Worm (Caenorhabditis elegans) whole organism, L3 larva: ENCODE measurements around the gene srh-45.

Experiments
- ceh-82 ChIP-seq: fragments of 150-350 bp; optimal IDR thresholded peaks from 2 replicates; lab custom pipeline; 2014; ENCODE audit warnings: missing biosample characterization, missing genetic modification characterization
- eor-1 ChIP-seq, 2 experiments: fragments of 150-350 bp; optimal IDR thresholded peaks; 2 replicates each; lab custom pipeline; 2014 to 2018; ENCODE audit warnings: missing biosample characterization in 2 of 2, missing genetic modification characterization in 2 of 2
- fos-1 ChIP-seq: fragments of 150-350 bp; optimal IDR thresholded peaks from 2 replicates; lab custom pipeline; 2014; ENCODE audit warnings: missing biosample characterization, missing genetic modification characterization
- lin-15B ChIP-seq: fragments of 150-350 bp; optimal IDR thresholded peaks from 2 replicates; lab custom pipeline; 2014; ENCODE audit warnings: missing biosample characterization, missing genetic modification characterization
- lin-39 ChIP-seq: fragments of 150-350 bp; optimal IDR thresholded peaks from 2 replicates; lab custom pipeline; 2018; ENCODE audit warnings: missing biosample characterization, missing genetic modification reagents, missing genetic modification characterization
- lsy-12 ChIP-seq: sonication (generic microtip); optimal IDR thresholded peaks from 2 replicates; lab custom pipeline; 2016; ENCODE audit warnings: mild to moderate bottlenecking, missing genetic modification characterization, missing compliant biosample characterization
- skn-1 ChIP-seq: fragments of 150-350 bp; optimal IDR thresholded peaks from 2 replicates; lab custom pipeline; 2014; ENCODE audit warnings: missing biosample characterization, missing genetic modification characterization
- unc-62 ChIP-seq: fragments of 150-350 bp; sonication (generic microtip); optimal IDR thresholded peaks from 4 replicates; lab custom pipeline; 2014; ENCODE audit warnings: missing biosample characterization, missing genetic modification reagents, missing genetic modification characterization
- ztf-11 ChIP-seq: fragments of 150-350 bp; optimal IDR thresholded peaks from 2 replicates; lab custom pipeline; 2014; ENCODE audit warnings: missing biosample characterization, missing genetic modification characterization

ce11 chrV:11299406-11299805, 5.4 kb downstream of the srh-45 start:
- TF ChIP-seq fos-1 (tag; lab: Kevin White, UChicago) (no peak), lsy-12 (tag; lab: Kevin White, UChicago) (no peak), skn-1 (no peak), eor-1 (tag; optimal IDR thresholded peaks at IDR 0.05; lab: Kevin White, UChicago) (no peak), lin-39 (tag; lab: Kevin White, UChicago) (no peak), lin-15B (tag; lab: Kevin White, UChicago) (no peak), unc-62 (no peak), ztf-11 (tag; lab: Kevin White, UChicago) (no peak), ceh-82 (no peak)
